Worm (Caenorhabditis elegans) whole organism, midembryonic: ENCODE measurements around the gene R02C2.1.

Experiments used
- T22C8.4 ChIP-seq: fragments of 200-800 bp; sonication (Bioruptor generic); IDR thresholded peaks from 2 replicates; pipeline ENCODE4 v1.3.6; 2022; ENCODE audit warnings: missing genetic modification characterization, missing compliant biosample characterization
- cog-1 ChIP-seq: sonication (generic microtip); optimal IDR thresholded peaks from 2 replicates; lab custom pipeline; 2016; ENCODE audit warnings: missing genetic modification characterization, missing compliant biosample characterization
- flt-1 ChIP-seq: fragments of 200-800 bp; sonication (Bioruptor generic); IDR thresholded peaks from 2 replicates; pipeline ENCODE4 v1.3.6; 2022; ENCODE audit warnings: missing genetic modification characterization, missing compliant biosample characterization
- klf-2 ChIP-seq: fragments of 200-800 bp; sonication (Bioruptor generic); conservative IDR thresholded peaks from 2 replicates; pipeline ENCODE4 v1.3.6; 2022; ENCODE audit warnings: missing genetic modification reagents, missing genetic modification characterization, missing compliant biosample characterization
- med-1 ChIP-seq: sonication (generic microtip); optimal IDR thresholded peaks from 2 replicates; lab custom pipeline; 2017; ENCODE audit warnings: missing genetic modification characterization, mild to moderate bottlenecking, missing compliant biosample characterization, antibody characterized with exemption, missing genetic modification reagents; ENCODE audit not compliant: insufficient read depth
- ref-1 ChIP-seq: fragments of 200-800 bp; sonication (Bioruptor generic); conservative IDR thresholded peaks from 2 replicates; pipeline ENCODE4 v1.3.6; 2022; ENCODE audit warnings: missing genetic modification reagents, missing genetic modification characterization, missing compliant biosample characterization
- tab-1 ChIP-seq: fragments of 200-800 bp; sonication (Bioruptor generic); IDR thresholded peaks from 2 replicates; pipeline ENCODE4 v1.3.6; 2022; ENCODE audit warnings: missing genetic modification characterization, missing compliant biosample characterization
- ztf-23 ChIP-seq: fragments of 200-800 bp; sonication (Bioruptor generic); IDR thresholded peaks from 2 replicates; pipeline ENCODE4 v1.3.6; 2022; ENCODE audit warnings: missing genetic modification reagents, missing genetic modification characterization, missing compliant biosample characterization
- ztf-29 ChIP-seq: fragments of 200-800 bp; sonication (Bioruptor generic); IDR thresholded peaks from 2 replicates; pipeline ENCODE4 v1.3.6; 2022; ENCODE audit warnings: missing genetic modification reagents, missing genetic modification characterization, missing compliant biosample characterization

DNA sequence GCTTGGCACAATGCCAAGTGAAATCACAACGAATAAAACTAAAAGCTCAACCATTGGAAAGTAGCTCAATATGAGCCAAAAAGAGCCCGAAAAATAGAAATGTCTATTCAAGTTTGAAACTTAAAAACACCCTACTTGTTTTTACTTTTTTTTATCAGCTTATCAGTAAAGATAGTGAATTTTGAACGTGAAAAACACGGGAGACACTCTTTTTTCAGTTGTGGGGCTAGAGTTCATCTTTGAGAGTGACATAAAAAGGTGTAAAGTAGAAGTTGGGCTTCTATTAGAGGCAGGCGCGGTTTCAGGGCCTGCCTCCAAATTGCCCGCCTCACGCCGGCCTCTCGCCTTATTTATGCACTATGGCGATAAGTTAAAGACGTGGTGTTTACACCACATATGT lies 13.7 kb upstream of the R02C2.1 start, which contains the start of gene oac-39:
- TF ChIP-seq klf-2 (GFP tag; lab: Robert Waterston, UW) (no peak), ztf-23 (no peak), ztf-29 (GFP tag; lab: Robert Waterston, UW) (no peak), ref-1 (no peak), tab-1 (no peak), cog-1 (tag; lab: Kevin White, UChicago) (no peak), flt-1 (GFP tag; lab: Robert Waterston, UW) (no peak), med-1 (no peak), T22C8.4 (GFP tag; lab: Robert Waterston, UW) (no peak)
